Worm (Caenorhabditis elegans): ENCODE measurements around the gene C23G10.7.

DNA sequence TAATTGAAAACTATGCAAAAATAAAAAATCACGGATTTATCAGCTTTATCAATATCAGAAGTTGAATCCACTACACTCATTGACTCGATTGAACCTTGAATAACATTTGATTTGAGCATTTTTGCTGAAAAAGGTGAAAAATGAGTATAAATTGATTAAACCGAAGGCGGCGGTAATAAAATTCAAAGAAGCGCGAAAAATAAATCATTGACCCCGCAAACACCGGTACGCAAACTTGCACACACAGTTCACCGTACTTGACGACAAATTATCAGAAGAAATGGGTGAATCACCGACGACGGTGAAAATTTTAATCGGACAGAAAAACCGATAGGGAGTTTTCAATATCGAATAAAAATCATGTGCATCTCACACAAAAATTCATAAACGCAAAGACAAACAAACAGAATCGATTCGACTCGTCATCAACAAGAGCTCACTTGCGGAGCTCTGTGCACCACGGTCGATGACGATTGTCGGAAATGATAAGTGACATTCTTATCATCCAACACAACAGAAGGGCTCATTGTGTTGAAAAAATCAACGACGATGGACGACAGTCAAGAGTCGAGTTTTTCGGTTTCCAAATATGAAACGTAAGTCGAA lies 48.6 kb downstream of the C23G10.7 start, which contains the start of the genes wht-7 and Y42G9A.1:
- no peak for TF ChIP-seq mep-1 (tag; optimal IDR thresholded peaks at IDR 0.05)
- TF ChIP-seq drap-1 (GFP tag; optimal IDR thresholded peaks at IDR 0.05): no peak
- TF ChIP-seq lsy-2 (tag; optimal IDR thresholded peaks at IDR 0.05): no peak
- no peak for TF ChIP-seq ceh-43 (GFP tag; optimal IDR thresholded peaks at IDR 0.05)
- TF ChIP-seq nhr-12 (tag; optimal IDR thresholded peaks at IDR 0.05): no peak
- TF ChIP-seq nhr-2 (tag; optimal IDR thresholded peaks at IDR 0.05): no peak
- no peak for TF ChIP-seq blmp-1 (tag; optimal IDR thresholded peaks at IDR 0.05)
